Worm (Caenorhabditis elegans) whole organism, late embryonic: Measurements from ENCODE around the gene ama-1.

ENCODE experiments used
- C38D4.7 ChIP-seq: fragments of 200-800 bp; sonication (Bioruptor generic); optimal IDR thresholded peaks from 2 replicates; lab custom pipeline; 2018; ENCODE audit warnings: mild to moderate bottlenecking, missing genetic modification characterization, moderate library complexity, missing compliant biosample characterization
- F13H6.1 ChIP-seq: sonication (generic microtip); optimal IDR thresholded peaks from 2 replicates; lab custom pipeline; 2016; ENCODE audit warnings: missing genetic modification characterization, missing compliant biosample characterization
- K09A11.1 ChIP-seq: sonication (generic microtip); optimal IDR thresholded peaks from 2 replicates; lab custom pipeline; 2017; ENCODE audit warnings: antibody characterized with exemption, mild to moderate bottlenecking, missing genetic modification characterization, missing compliant biosample characterization; ENCODE audit not compliant: insufficient read depth
- Y22D7AL.16 ChIP-seq: sonication (generic microtip); optimal IDR thresholded peaks from 2 replicates; lab custom pipeline; 2016; ENCODE audit warnings: missing genetic modification characterization, missing compliant biosample characterization
- ama-1 ChIP-seq: fragments of 150-350 bp; optimal IDR thresholded peaks from 2 replicates; lab custom pipeline; 2014
- ceh-18 ChIP-seq: sonication (generic microtip); optimal IDR thresholded peaks from 2 replicates; lab custom pipeline; 2016; ENCODE audit warnings: missing genetic modification characterization, missing compliant biosample characterization
- ceh-2 ChIP-seq: sonication (generic microtip); optimal IDR thresholded peaks from 2 replicates; lab custom pipeline; 2016; ENCODE audit warnings: missing genotype, missing genetic modification characterization, missing compliant biosample characterization
- ceh-30 ChIP-seq: fragments of 150-350 bp; optimal IDR thresholded peaks from 2 replicates; lab custom pipeline; 2014; ENCODE audit warnings: missing biosample characterization, missing genetic modification characterization
- ceh-31 ChIP-seq: sonication (generic microtip); optimal IDR thresholded peaks from 2 replicates; lab custom pipeline; 2016; ENCODE audit warnings: missing genetic modification characterization, missing compliant biosample characterization
- ceh-34 ChIP-seq: sonication (generic microtip); optimal IDR thresholded peaks from 2 replicates; lab custom pipeline; 2016; ENCODE audit warnings: mild to moderate bottlenecking, missing genetic modification characterization, missing compliant biosample characterization
- ceh-45 ChIP-seq: fragments of 200-800 bp; sonication (Bioruptor generic); IDR thresholded peaks from 2 replicates; pipeline ENCODE4 v1.3.6; 2022; ENCODE audit warnings: missing genetic modification reagents, missing genetic modification characterization, missing compliant biosample characterization
- ceh-9 ChIP-seq: sonication (generic microtip); optimal IDR thresholded peaks from 2 replicates; lab custom pipeline; 2016; ENCODE audit warnings: mild to moderate bottlenecking, missing genetic modification characterization, inconsistent platforms, missing compliant biosample characterization
- dmd-4 ChIP-seq: sonication (generic microtip); optimal IDR thresholded peaks from 2 replicates; lab custom pipeline; 2016; ENCODE audit warnings: borderline replicate concordance, missing genetic modification characterization, missing compliant biosample characterization
- dve-1 ChIP-seq: sonication (generic microtip); optimal IDR thresholded peaks from 2 replicates; lab custom pipeline; 2017; ENCODE audit warnings: antibody characterized with exemption, mild to moderate bottlenecking, missing genetic modification characterization, missing compliant biosample characterization
- elt-2 ChIP-seq: sonication (generic microtip); optimal IDR thresholded peaks from 2 replicates; lab custom pipeline; 2016; ENCODE audit warnings: missing genetic modification reagents, missing genetic modification characterization, missing compliant biosample characterization
- fkh-6 ChIP-seq: sonication (generic microtip); optimal IDR thresholded peaks from 2 replicates; lab custom pipeline; 2016; ENCODE audit warnings: missing genetic modification characterization, missing compliant biosample characterization
- hlh-13 ChIP-seq: fragments of 200-800 bp; sonication (Bioruptor generic); optimal IDR thresholded peaks from 2 replicates; lab custom pipeline; 2018; ENCODE audit warnings: mild to moderate bottlenecking, missing genetic modification characterization, missing compliant biosample characterization
- hlh-15 ChIP-seq: sonication (generic microtip); optimal IDR thresholded peaks from 2 replicates; lab custom pipeline; 2016; ENCODE audit warnings: missing genetic modification characterization, missing compliant biosample characterization
- hlh-30 ChIP-seq: sonication (generic microtip); optimal IDR thresholded peaks from 2 replicates; lab custom pipeline; 2017; ENCODE audit warnings: antibody characterized with exemption, missing genetic modification characterization, missing compliant biosample characterization; ENCODE audit not compliant: insufficient read depth
- hlh-6 ChIP-seq: sonication (generic microtip); optimal IDR thresholded peaks from 2 replicates; lab custom pipeline; 2016; ENCODE audit warnings: missing genotype, missing genetic modification characterization, missing compliant biosample characterization
- lin-11 ChIP-seq: fragments of 200-800 bp; sonication (Bioruptor generic); optimal IDR thresholded peaks from 2 replicates; lab custom pipeline; 2018; ENCODE audit warnings: mild to moderate bottlenecking, missing genetic modification characterization, missing compliant biosample characterization
- madf-2 ChIP-seq: sonication (generic microtip); optimal IDR thresholded peaks from 2 replicates; lab custom pipeline; 2017; ENCODE audit warnings: missing genetic modification characterization, missing compliant biosample characterization
- mec-3 ChIP-seq: sonication (generic microtip); optimal IDR thresholded peaks from 2 replicates; lab custom pipeline; 2016; ENCODE audit warnings: borderline replicate concordance, missing genetic modification characterization, missing compliant biosample characterization
- nhr-11 ChIP-seq: fragments of 150-350 bp; optimal IDR thresholded peaks from 2 replicates; lab custom pipeline; 2014; ENCODE audit warnings: missing biosample characterization, missing genetic modification characterization
- nhr-232 ChIP-seq: sonication (generic microtip); optimal IDR thresholded peaks from 2 replicates; lab custom pipeline; 2016; ENCODE audit warnings: missing genetic modification characterization, missing compliant biosample characterization
- npax-4 ChIP-seq: sonication (generic microtip); optimal IDR thresholded peaks from 2 replicates; lab custom pipeline; 2016; ENCODE audit warnings: missing genetic modification characterization, missing compliant biosample characterization
- odd-2 ChIP-seq: sonication (generic microtip); optimal IDR thresholded peaks from 2 replicates; lab custom pipeline; 2017; ENCODE audit warnings: antibody characterized with exemption, mild to moderate bottlenecking, missing genetic modification characterization, missing compliant biosample characterization
- pag-3 ChIP-seq: sonication (generic microtip); optimal IDR thresholded peaks from 2 replicates; lab custom pipeline; 2016; ENCODE audit warnings: missing compliant biosample characterization, missing genetic modification characterization, borderline replicate concordance
- pat-9 ChIP-seq: fragments of 200-800 bp; sonication (Bioruptor generic); optimal IDR thresholded peaks from 2 replicates; lab custom pipeline; 2018; ENCODE audit warnings: mild to moderate bottlenecking, missing genetic modification characterization, moderate library complexity, missing compliant biosample characterization
- pha-2 ChIP-seq: sonication (generic microtip); optimal IDR thresholded peaks from 2 replicates; lab custom pipeline; 2017; ENCODE audit warnings: mild to moderate bottlenecking, missing genetic modification characterization, missing compliant biosample characterization
- ref-2 ChIP-seq: sonication (generic microtip); optimal IDR thresholded peaks from 2 replicates; lab custom pipeline; 2016; ENCODE audit warnings: missing genetic modification characterization, missing compliant biosample characterization
- rnt-1 ChIP-seq: sonication (generic microtip); optimal IDR thresholded peaks from 2 replicates; lab custom pipeline; 2016; ENCODE audit warnings: missing genetic modification characterization, missing compliant biosample characterization
- sdc-2 ChIP-seq: sonication (generic microtip); optimal IDR thresholded peaks from 2 replicates; lab custom pipeline; 2016; ENCODE audit warnings: missing genotype, missing genetic modification characterization, missing compliant biosample characterization
- sox-2 ChIP-seq: fragments of 200-800 bp; sonication (Bioruptor generic); IDR thresholded peaks from 2 replicates; pipeline ENCODE4 v1.3.6; 2022; ENCODE audit warnings: missing genetic modification reagents, missing genetic modification characterization, missing compliant biosample characterization
- syd-9 ChIP-seq: sonication (generic microtip); optimal IDR thresholded peaks from 2 replicates; lab custom pipeline; 2016; ENCODE audit warnings: mild to moderate bottlenecking, missing genetic modification characterization, moderate library complexity, missing compliant biosample characterization
- tbx-7 ChIP-seq: sonication (generic microtip); optimal IDR thresholded peaks from 2 replicates; lab custom pipeline; 2016; ENCODE audit warnings: missing genotype, missing genetic modification characterization, missing compliant biosample characterization
- unc-55 ChIP-seq: sonication (generic microtip); optimal IDR thresholded peaks from 2 replicates; lab custom pipeline; 2017; ENCODE audit warnings: missing biosample characterization, missing genetic modification reagents, missing genetic modification characterization
- unc-86 ChIP-seq: sonication (generic microtip); optimal IDR thresholded peaks from 2 replicates; lab custom pipeline; 2016; ENCODE audit warnings: missing genetic modification characterization, missing compliant biosample characterization
- zip-5 ChIP-seq: sonication (generic microtip); optimal IDR thresholded peaks from 2 replicates; lab custom pipeline; 2016; ENCODE audit warnings: missing genetic modification characterization, missing compliant biosample characterization
- ztf-16 ChIP-seq: sonication (generic microtip); optimal IDR thresholded peaks from 2 replicates; lab custom pipeline; 2017; ENCODE audit warnings: missing genetic modification characterization, missing compliant biosample characterization

The ama-1 gene

DNA sequence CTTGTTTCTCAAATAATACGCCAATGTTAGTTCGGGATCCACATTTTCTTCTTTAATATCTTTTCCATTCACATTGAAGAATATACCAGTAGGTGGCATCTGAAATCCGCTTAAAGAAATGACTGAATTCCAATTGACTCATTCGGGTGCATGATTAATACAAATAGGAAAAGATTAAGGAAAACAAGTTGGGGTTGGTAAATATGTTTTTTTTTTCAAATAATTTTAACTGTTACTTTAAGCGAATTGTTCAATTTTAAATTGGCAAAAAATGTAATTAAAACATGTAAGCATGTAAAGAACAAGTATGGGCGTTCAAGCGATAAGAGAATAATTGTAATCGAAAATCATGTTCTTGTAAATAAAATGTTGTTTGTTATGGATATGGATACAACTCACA is 36.1 kb downstream of the ama-1 start, which contains the start of gene F15E6.6:
TSS of gene F15E6.6 (minus strand) at position 101 of the 400 bp plus-strand sequence.
- TF ChIP-seq pha-2: no peak
- TF ChIP-seq K09A11.1 (tag; lab: Kevin White, UChicago): no peak
- no peak for TF ChIP-seq fkh-6 (tag; lab: Kevin White, UChicago)
- no peak for TF ChIP-seq npax-4 (tag; lab: Kevin White, UChicago)
- no peak for TF ChIP-seq ceh-18 (tag; lab: Kevin White, UChicago)
- TF ChIP-seq unc-86 (tag; lab: Kevin White, UChicago): no peak
- no peak for TF ChIP-seq pag-3 (tag; lab: Kevin White, UChicago)
- no peak for TF ChIP-seq ref-2 (tag; lab: Kevin White, UChicago)
- no peak for TF ChIP-seq ceh-30
- no peak for TF ChIP-seq ceh-31
- no peak for TF ChIP-seq elt-2 (tag; lab: Kevin White, UChicago)

DNA sequence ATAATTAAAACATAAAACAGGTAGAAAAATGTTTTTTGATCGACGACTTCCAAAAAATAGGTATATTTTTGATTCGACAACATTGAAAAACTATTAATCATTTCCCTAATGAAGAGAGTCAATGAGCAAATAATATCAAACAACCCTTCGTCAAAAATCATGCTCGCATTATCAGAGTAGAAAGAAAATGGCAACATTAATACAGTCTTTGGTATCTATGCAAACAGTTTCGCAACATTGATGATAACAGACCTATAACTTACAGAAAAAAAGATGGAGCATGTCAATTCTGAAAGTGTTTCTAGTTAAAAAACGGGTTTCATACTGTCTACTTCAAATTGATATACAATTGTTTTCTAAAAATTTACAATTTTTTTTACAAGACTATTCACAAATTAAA is 37.1 kb downstream of the ama-1 start:
- TF ChIP-seq elt-2 (tag; lab: Kevin White, UChicago) (peak; percentile 42), unc-55 (no peak)

ce11 chrIV:4288332-4288731 is 40.5 kb downstream of the ama-1 start, which contains the start of gene srv-4:
Gene srv-4 (minus strand): TSS chrIV:4288432.
- no peak for TF ChIP-seq dmd-4
- TF ChIP-seq nhr-11 (tag; lab: Kevin White, UChicago): no peak
- no peak for TF ChIP-seq dve-1 (tag; lab: Kevin White, UChicago)
- no peak for TF ChIP-seq unc-86 (tag; lab: Kevin White, UChicago)
- TF ChIP-seq F13H6.1 (tag; lab: Kevin White, UChicago): no peak

DNA sequence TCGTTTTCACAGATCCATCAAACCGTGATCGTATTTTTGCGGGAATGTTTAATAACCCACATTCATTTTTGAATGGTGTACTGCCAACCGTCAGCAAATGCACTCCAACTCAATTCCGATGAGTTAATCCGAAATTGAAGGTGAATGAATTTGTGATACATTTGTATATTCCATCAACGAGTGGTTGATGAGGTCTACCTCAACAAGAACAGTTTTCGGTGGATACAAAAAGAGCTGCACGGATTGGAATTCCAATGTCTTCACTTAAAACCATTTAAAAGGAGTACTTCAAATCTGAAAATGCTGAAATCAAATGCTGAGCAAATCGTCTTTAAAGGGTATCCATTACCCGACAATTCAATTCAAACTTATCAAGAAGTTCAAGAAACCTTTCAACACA is 41.4 kb downstream of the ama-1 start, which contains the start of gene F15E6.5:
TSS of gene F15E6.5 (plus strand) at position 301 of the 400 bp plus-strand sequence.
- TF ChIP-seq zip-5 (no peak), pat-9 (tag; lab: Kevin White, UChicago) (no peak), pha-2 (no peak), nhr-232 (tag; lab: Kevin White, UChicago) (no peak), fkh-6 (tag; lab: Kevin White, UChicago) (no peak), sdc-2 (no peak), dve-1 (tag; lab: Kevin White, UChicago) (no peak), ceh-34 (tag; lab: Kevin White, UChicago) (no peak), ztf-16 (tag; lab: Kevin White, UChicago) (no peak), ceh-45 (GFP tag; lab: Robert Waterston, UW) (no peak), ceh-2 (tag; lab: Kevin White, UChicago) (no peak), hlh-30 (no peak)

DNA sequence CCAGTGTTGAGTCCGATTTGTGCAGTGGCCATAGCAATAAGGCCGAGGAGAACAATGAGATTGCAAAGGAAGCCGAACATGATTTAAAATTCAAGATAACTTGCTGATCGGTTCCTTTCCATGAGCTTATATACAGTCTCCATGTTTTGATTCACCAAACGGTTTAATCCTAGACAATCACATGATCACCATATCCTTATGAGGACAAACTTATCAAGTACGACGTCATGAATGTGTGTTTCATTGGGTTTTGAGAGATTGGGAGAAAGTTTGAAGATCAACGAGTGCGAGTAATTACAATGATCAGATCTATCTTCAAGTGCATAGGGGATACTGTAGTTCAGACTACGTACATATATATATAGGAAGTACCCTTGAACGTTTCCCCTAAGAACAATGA is 42.6 kb downstream of the ama-1 start, which contains the start of gene dct-7:
TSS of gene dct-7 (minus strand) at position 101 of the 400 bp plus-strand sequence.
- TF ChIP-seq Y22D7AL.16: no peak
- TF ChIP-seq odd-2 (tag; lab: Kevin White, UChicago): no peak
- no peak for TF ChIP-seq ceh-34 (tag; lab: Kevin White, UChicago)
- TF ChIP-seq mec-3: no peak
- no peak for TF ChIP-seq ceh-31
- no peak for TF ChIP-seq pag-3 (tag; lab: Kevin White, UChicago)
- no peak for TF ChIP-seq hlh-15 (tag; lab: Kevin White, UChicago)

- no peak for TF ChIP-seq rnt-1
- no peak for TF ChIP-seq odd-2 (tag; lab: Kevin White, UChicago)
- TF ChIP-seq hlh-6 (tag; lab: Kevin White, UChicago): no peak
- TF ChIP-seq ama-1 (lab: Kevin White, UChicago): no peak
- TF ChIP-seq mec-3: no peak
- no peak for TF ChIP-seq tbx-7 (tag; lab: Kevin White, UChicago)
- no peak for TF ChIP-seq C38D4.7
- no peak for TF ChIP-seq ceh-34 (tag; lab: Kevin White, UChicago)
- TF ChIP-seq fkh-6 (tag; lab: Kevin White, UChicago): no peak
- no peak for TF ChIP-seq zip-5
- TF ChIP-seq ceh-9 (tag; lab: Kevin White, UChicago): no peak
- TF ChIP-seq lin-11 (tag; lab: Kevin White, UChicago): no peak
- no peak for TF ChIP-seq madf-2 (tag; lab: Kevin White, UChicago)
- no peak for TF ChIP-seq syd-9 (tag; lab: Kevin White, UChicago)
- no peak for TF ChIP-seq ref-2 (tag; lab: Kevin White, UChicago)
- TF ChIP-seq hlh-13 (GFP tag; lab: Kevin White, UChicago): no peak
- TF ChIP-seq ceh-31: no peak
- no peak for TF ChIP-seq unc-55
- TF ChIP-seq hlh-15 (tag; lab: Kevin White, UChicago): no peak
- TF ChIP-seq sox-2 (GFP tag; lab: Robert Waterston, UW): no peak
These were observed 43.3 kb downstream of the ama-1 start, which contains the start of gene F15E6.4 for ce11 chrIV:4291174-4291573. Gene F15E6.4 (plus strand): TSS chrIV:4291474.
